Worm (Caenorhabditis elegans): ENCODE measurements around the gene R09D1.12.

DNA sequence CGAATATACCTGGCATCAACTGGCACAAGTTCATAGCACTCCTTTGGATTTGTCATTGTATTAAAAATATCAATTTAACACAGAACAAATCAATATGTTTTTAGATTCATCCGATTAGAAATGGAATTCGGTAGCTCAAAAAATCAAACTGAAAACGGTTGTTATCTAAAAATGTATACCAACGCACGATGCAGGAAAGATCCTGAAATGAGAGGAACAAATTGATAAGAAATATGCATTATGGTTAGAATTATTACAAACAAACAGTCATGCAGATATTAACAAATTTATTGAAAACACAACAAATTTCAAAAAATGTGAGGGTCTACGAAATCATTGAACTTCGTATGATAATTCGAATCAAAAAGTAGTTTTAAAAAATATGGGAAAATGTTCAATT is 18.0 kb upstream of the R09D1.12 start, which contains the start of gene T19H5.6:
- TF ChIP-seq ref-1 (GFP tag; conservative IDR thresholded peaks at IDR 0.05), result no peak
- no peak for TF ChIP-seq med-1 (GFP tag; optimal IDR thresholded peaks at IDR 0.05; ENCODE audit: insufficient read depth)
- TF ChIP-seq klf-2 (GFP tag; conservative IDR thresholded peaks at IDR 0.05), result no peak

All from whole organism, midembryonic.